Worm (Caenorhabditis elegans): Measurements from ENCODE around the gene msrp-5.
"Not testable (repeated sequence)": the region's sequence is repeated elsewhere in the genome, so short reads cannot be mapped to it uniquely, and the experiment has no call there.

The msrp-5 gene

ce11 chrII:2616634-2617033 lies at the start of gene msrp-5:
Gene msrp-5, plus strand, starts transcription at chrII:2616934.
- TF ChIP-seq hnd-1 (tag; optimal IDR thresholded peaks at IDR 0.05); tbx-11 (GFP tag; IDR thresholded peaks at IDR 0.05); sea-1 (GFP tag; conservative IDR thresholded peaks at IDR 0.05): not testable (repeated sequence)

ce11 chrII:2570384-2570964 lies 46.3 kb upstream of the msrp-5 start:
- TF ChIP-seq hmbx-1 (tag; optimal IDR thresholded peaks at IDR 0.05): peak; percentile 72
- TF ChIP-seq ceh-13 (GFP tag; optimal IDR thresholded peaks at IDR 0.05): peak; percentile 62
- peak; percentile 58 for TF ChIP-seq hnd-1 (tag; optimal IDR thresholded peaks at IDR 0.05)
- peak; percentile 60 for TF ChIP-seq ceh-36 (tag; optimal IDR thresholded peaks at IDR 0.05)
- TF ChIP-seq F13C5.2 (tag; optimal IDR thresholded peaks at IDR 0.05): peak; percentile 88

DNA sequence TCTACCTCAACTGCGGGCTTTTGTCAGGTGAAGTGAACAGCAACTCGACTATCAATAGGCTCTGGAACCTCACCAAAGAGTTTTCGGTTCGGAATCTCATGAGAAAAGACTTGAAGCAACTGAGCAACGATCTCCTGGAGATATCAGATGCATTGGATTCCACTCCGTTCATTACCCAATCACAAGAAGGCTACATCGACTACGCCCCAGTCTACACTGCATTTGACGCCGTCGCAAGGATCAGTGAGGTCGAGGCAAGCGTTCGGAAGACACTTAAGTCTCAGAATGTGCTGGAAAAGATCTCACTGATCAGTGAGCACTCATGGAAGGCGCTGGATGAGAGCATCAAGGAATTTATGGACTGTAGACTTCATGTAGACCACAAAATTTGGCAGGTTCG lies 38.5 kb upstream of the msrp-5 start:
- TF ChIP-seq B0310.2 (tag; optimal IDR thresholded peaks at IDR 0.05) (no peak), ets-7 (tag; optimal IDR thresholded peaks at IDR 0.05) (no peak), ama-1 (optimal IDR thresholded peaks at IDR 0.05) (no peak), flt-1 (GFP tag; IDR thresholded peaks at IDR 0.05) (no peak)

DNA sequence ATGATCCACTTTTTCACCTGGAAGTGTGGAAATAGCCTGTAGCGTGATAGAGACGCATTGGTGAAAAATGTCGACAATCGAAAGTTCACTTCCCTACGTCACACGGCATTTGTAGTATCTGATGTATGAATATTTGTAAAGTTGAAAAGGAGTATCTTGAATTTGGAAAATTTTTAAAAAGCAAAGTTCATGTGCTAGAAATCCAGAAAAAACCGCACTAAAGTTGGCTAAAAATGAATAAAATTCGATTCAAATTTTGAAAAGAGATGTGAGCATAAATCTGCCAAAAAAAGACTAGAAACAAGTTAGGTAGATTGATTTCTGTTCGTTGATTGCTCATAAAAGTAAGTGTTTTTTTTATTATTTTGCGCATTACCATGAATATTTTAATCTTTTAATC lies 33.7 kb upstream of the msrp-5 start, which contains the start of gene sri-74:
Gene sri-74 (minus strand): TSS at position 101 of the 400 bp plus-strand sequence.
- TF ChIP-seq aly-1 (tag; optimal IDR thresholded peaks at IDR 0.05) (no peak), hmg-4 (GFP tag; optimal IDR thresholded peaks at IDR 0.05) (no peak), tbx-11 (GFP tag; IDR thresholded peaks at IDR 0.05) (no peak), flt-1 (GFP tag; IDR thresholded peaks at IDR 0.05) (no peak), tbx-37 (GFP tag; conservative IDR thresholded peaks at IDR 0.05) (no peak), hmbx-1 (tag; optimal IDR thresholded peaks at IDR 0.05) (no peak)

DNA sequence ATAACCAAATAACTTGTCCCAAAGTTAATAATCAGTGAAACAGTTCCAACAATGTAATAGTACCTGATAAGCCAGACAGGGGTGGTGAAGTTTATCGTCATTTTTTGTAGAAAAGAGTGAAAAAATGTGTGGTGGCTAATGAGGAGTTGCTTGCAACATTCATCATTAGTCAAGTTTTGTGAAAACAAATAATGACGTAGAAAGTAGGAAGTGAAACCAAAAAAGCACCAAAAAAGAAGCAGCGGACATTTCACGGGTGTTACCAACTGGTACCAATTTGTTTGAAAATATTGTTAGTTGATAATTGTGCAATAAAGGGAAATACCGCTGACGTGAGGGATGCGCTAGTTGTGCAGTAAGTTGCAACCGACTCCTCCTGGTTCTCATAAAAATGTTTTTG lies 31.2 kb upstream of the msrp-5 start, which contains the start of gene sri-36:
Gene sri-36 (minus strand): TSS at position 101 of the 400 bp plus-strand sequence.
- TF ChIP-seq F13C5.2 (tag; optimal IDR thresholded peaks at IDR 0.05) (no peak), aly-1 (tag; optimal IDR thresholded peaks at IDR 0.05) (no peak), pes-1 (GFP tag; IDR thresholded peaks at IDR 0.05) (no peak), hmbx-1 (tag; optimal IDR thresholded peaks at IDR 0.05) (no peak), ceh-36 (tag; optimal IDR thresholded peaks at IDR 0.05) (no peak), scrt-1 (GFP tag; IDR thresholded peaks at IDR 0.05) (no peak), hmg-4 (GFP tag; optimal IDR thresholded peaks at IDR 0.05) (no peak), sea-1 (GFP tag; conservative IDR thresholded peaks at IDR 0.05) (no peak), tbx-11 (GFP tag; IDR thresholded peaks at IDR 0.05) (no peak), hnd-1 (tag; optimal IDR thresholded peaks at IDR 0.05) (no peak), ama-1 (optimal IDR thresholded peaks at IDR 0.05) (no peak), B0310.2 (tag; optimal IDR thresholded peaks at IDR 0.05) (no peak), ceh-13 (GFP tag; optimal IDR thresholded peaks at IDR 0.05) (no peak), ets-7 (tag; optimal IDR thresholded peaks at IDR 0.05) (no peak), tra-4 (tag; optimal IDR thresholded peaks at IDR 0.05) (no peak), tbx-37 (GFP tag; conservative IDR thresholded peaks at IDR 0.05) (no peak)

ce11 chrII:2586861-2587554 lies 29.7 kb upstream of the msrp-5 start, which contains the start of the genes F33H12.7 and sri-39:
Gene F33H12.7, minus strand, starts transcription at chrII:2586911.
Gene sri-39, plus strand, starts transcription at chrII:2587504.
- TF ChIP-seq pes-1 (GFP tag; IDR thresholded peaks at IDR 0.05) (no peak), scrt-1 (GFP tag; IDR thresholded peaks at IDR 0.05) (no peak), flt-1 (GFP tag; IDR thresholded peaks at IDR 0.05) (no peak), tra-4 (tag; optimal IDR thresholded peaks at IDR 0.05) (no peak), ets-7 (tag; optimal IDR thresholded peaks at IDR 0.05) (no peak), sea-1 (GFP tag; conservative IDR thresholded peaks at IDR 0.05) (no peak), F13C5.2 (tag; optimal IDR thresholded peaks at IDR 0.05) (no peak), ceh-13 (GFP tag; optimal IDR thresholded peaks at IDR 0.05) (no peak), hmbx-1 (tag; optimal IDR thresholded peaks at IDR 0.05) (no peak), hmg-4 (GFP tag; optimal IDR thresholded peaks at IDR 0.05) (no peak), tbx-37 (GFP tag; conservative IDR thresholded peaks at IDR 0.05) (no peak), ama-1 (optimal IDR thresholded peaks at IDR 0.05) (no peak)

DNA sequence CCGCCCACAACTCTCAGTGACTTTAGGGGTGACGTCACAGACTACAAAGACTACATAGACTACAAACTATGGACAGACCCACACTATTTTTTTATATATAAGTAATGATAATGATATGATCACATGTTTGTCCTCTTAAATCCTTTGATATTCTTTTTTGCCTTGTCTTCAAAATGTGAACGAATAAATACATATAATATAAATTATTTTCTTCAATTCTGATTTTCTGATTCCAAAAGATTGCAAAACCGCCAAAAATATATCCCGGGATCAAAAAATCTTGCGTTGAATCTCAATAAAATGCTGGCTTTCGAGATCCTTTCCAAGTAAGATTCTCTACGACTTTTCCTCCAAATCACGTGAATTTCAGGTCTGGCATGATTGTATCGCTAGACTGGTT lies 16.6 kb upstream of the msrp-5 start, which contains the start of gene F33H12.1:
Gene F33H12.1 (plus strand): TSS at position 301 of the 400 bp plus-strand sequence.
- not testable (repeated sequence) for TF ChIP-seq ama-1 (optimal IDR thresholded peaks at IDR 0.05); tbx-37 (GFP tag; conservative IDR thresholded peaks at IDR 0.05); hmbx-1 (tag; optimal IDR thresholded peaks at IDR 0.05)

ce11 chrII:2600931-2601330 lies 15.8 kb upstream of the msrp-5 start:
- TF ChIP-seq B0310.2 (tag; optimal IDR thresholded peaks at IDR 0.05) (no peak), hmg-4 (GFP tag; optimal IDR thresholded peaks at IDR 0.05) (no peak), scrt-1 (GFP tag; IDR thresholded peaks at IDR 0.05) (no peak), sea-1 (GFP tag; conservative IDR thresholded peaks at IDR 0.05) (no peak), pes-1 (GFP tag; IDR thresholded peaks at IDR 0.05) (no peak), aly-1 (tag; optimal IDR thresholded peaks at IDR 0.05) (no peak), ama-1 (optimal IDR thresholded peaks at IDR 0.05) (no peak), ceh-13 (GFP tag; optimal IDR thresholded peaks at IDR 0.05) (no peak), tbx-37 (GFP tag; conservative IDR thresholded peaks at IDR 0.05) (no peak), F13C5.2 (tag; optimal IDR thresholded peaks at IDR 0.05) (no peak), tra-4 (tag; optimal IDR thresholded peaks at IDR 0.05) (no peak), ets-7 (tag; optimal IDR thresholded peaks at IDR 0.05) (no peak), flt-1 (GFP tag; IDR thresholded peaks at IDR 0.05) (no peak), tbx-11 (GFP tag; IDR thresholded peaks at IDR 0.05) (no peak), hmbx-1 (tag; optimal IDR thresholded peaks at IDR 0.05) (no peak), ceh-36 (tag; optimal IDR thresholded peaks at IDR 0.05) (no peak), hnd-1 (tag; optimal IDR thresholded peaks at IDR 0.05) (no peak)

All from whole organism, early embryonic.